Worm (Caenorhabditis elegans) whole organism, young adult: ENCODE results near the gene dpff-1.

ENCODE experiments used
- B0336.3 ChIP-seq: fragments of 200-800 bp; sonication (Bioruptor generic); IDR thresholded peaks from 2 replicates; pipeline ENCODE4 v1.3.6; 2022; ENCODE audit warnings: missing genetic modification characterization, missing compliant biosample characterization
- C17E4.6 ChIP-seq: fragments of 200-800 bp; sonication (Bioruptor generic); IDR thresholded peaks from 2 replicates; pipeline ENCODE4 v1.3.6; 2022; ENCODE audit warnings: missing genetic modification reagents, missing genetic modification characterization, missing compliant biosample characterization
- F33H1.4 ChIP-seq: fragments of 200-800 bp; sonication (Bioruptor generic); IDR thresholded peaks from 2 replicates; pipeline ENCODE4 v1.3.6; 2022; ENCODE audit warnings: missing genetic modification reagents, missing genetic modification characterization, missing compliant biosample characterization
- Y53F4B.3 ChIP-seq: fragments of 200-800 bp; sonication (Bioruptor generic); IDR thresholded peaks from 2 replicates; pipeline ENCODE4 v1.3.6; 2022; ENCODE audit warnings: missing genetic modification reagents, missing genetic modification characterization, missing compliant biosample characterization
- Y53G8AR.9 ChIP-seq: fragments of 200-800 bp; sonication (Bioruptor generic); conservative IDR thresholded peaks from 2 replicates; pipeline ENCODE4 v1.3.6; 2022; ENCODE audit warnings: missing genetic modification reagents, missing genetic modification characterization, missing compliant biosample characterization
- Y79H2A.3 ChIP-seq: fragments of 200-800 bp; sonication (Bioruptor generic); conservative IDR thresholded peaks from 2 replicates; pipeline ENCODE4 v1.3.6; 2022; ENCODE audit warnings: missing genetic modification reagents, missing genetic modification characterization, missing compliant biosample characterization
- Y95B8A.8 ChIP-seq: fragments of 200-800 bp; sonication (Bioruptor generic); IDR thresholded peaks from 2 replicates; pipeline ENCODE4 v1.3.6; 2022; ENCODE audit warnings: missing genetic modification reagents, missing genetic modification characterization, missing compliant biosample characterization
- athp-1 ChIP-seq: sonication (generic microtip); optimal IDR thresholded peaks from 2 replicates; lab custom pipeline; 2017; ENCODE audit warnings: mild to moderate bottlenecking, missing genetic modification characterization, missing compliant biosample characterization
- attf-5 ChIP-seq: fragments of 200-800 bp; sonication (Bioruptor generic); optimal IDR thresholded peaks from 2 replicates; lab custom pipeline; 2018; ENCODE audit warnings: mild to moderate bottlenecking, missing genetic modification characterization, missing compliant biosample characterization
- ceh-27 ChIP-seq: fragments of 200-800 bp; sonication (Bioruptor generic); optimal IDR thresholded peaks from 2 replicates; lab custom pipeline; 2018; ENCODE audit warnings: mild to moderate bottlenecking, missing genetic modification characterization, moderate library complexity, missing compliant biosample characterization
- ceh-91 ChIP-seq: fragments of 200-800 bp; sonication (Bioruptor generic); IDR thresholded peaks from 2 replicates; pipeline ENCODE4 v1.3.6; 2022; ENCODE audit warnings: missing genetic modification reagents, missing genetic modification characterization, missing compliant biosample characterization
- die-1 ChIP-seq: sonication (generic microtip); optimal IDR thresholded peaks from 2 replicates; lab custom pipeline; 2016; ENCODE audit warnings: missing genotype, mild to moderate bottlenecking, missing genetic modification characterization, missing compliant biosample characterization
- dox-1 ChIP-seq: fragments of 200-800 bp; sonication (Bioruptor generic); IDR thresholded peaks from 2 replicates; pipeline ENCODE4 v1.3.6; 2022; ENCODE audit warnings: missing genetic modification reagents, missing genetic modification characterization, missing compliant biosample characterization
- dpff-1 ChIP-seq: sonication (generic microtip); optimal IDR thresholded peaks from 2 replicates; lab custom pipeline; 2017; ENCODE audit warnings: mild to moderate bottlenecking, missing genetic modification characterization, missing compliant biosample characterization
- egrh-3 ChIP-seq: fragments of 200-800 bp; sonication (Bioruptor generic); IDR thresholded peaks from 2 replicates; pipeline ENCODE4 v1.3.6; 2022; ENCODE audit warnings: missing genetic modification reagents, missing genetic modification characterization, missing compliant biosample characterization
- ets-4 ChIP-seq: fragments of 200-800 bp; sonication (Bioruptor generic); optimal IDR thresholded peaks from 2 replicates; lab custom pipeline; 2018; ENCODE audit warnings: mild to moderate bottlenecking, missing genetic modification characterization, missing compliant biosample characterization
- gei-17 ChIP-seq: fragments of 200-800 bp; sonication (Bioruptor generic); optimal IDR thresholded peaks from 2 replicates; lab custom pipeline; 2018; ENCODE audit warnings: mild to moderate bottlenecking, missing genetic modification characterization, missing compliant biosample characterization
- hmg-20 ChIP-seq: fragments of 200-800 bp; sonication (Bioruptor generic); IDR thresholded peaks from 2 replicates; pipeline ENCODE4 v1.3.6; 2022; ENCODE audit warnings: missing genetic modification reagents, missing genetic modification characterization, missing compliant biosample characterization
- hrde-1 ChIP-seq: sonication (generic microtip); optimal IDR thresholded peaks from 2 replicates; lab custom pipeline; 2016; ENCODE audit warnings: missing genetic modification characterization, mild to moderate bottlenecking, missing compliant biosample characterization, moderate library complexity, missing genotype, missing genetic modification reagents, borderline replicate concordance
- hsf-1 ChIP-seq: fragments of 200-800 bp; sonication (Bioruptor generic); IDR thresholded peaks from 2 replicates; pipeline ENCODE4 v1.3.6; 2022; ENCODE audit warnings: missing genetic modification reagents, missing genetic modification characterization, missing compliant biosample characterization
- lin-26 ChIP-seq: fragments of 200-800 bp; sonication (Bioruptor generic); IDR thresholded peaks from 2 replicates; pipeline ENCODE4 v1.3.6; 2022; ENCODE audit warnings: missing genetic modification reagents, missing genetic modification characterization, missing compliant biosample characterization
- lin-40 ChIP-seq: sonication (generic microtip); optimal IDR thresholded peaks from 2 replicates; lab custom pipeline; 2016; ENCODE audit warnings: missing genetic modification characterization, mild to moderate bottlenecking, missing compliant biosample characterization, missing genotype, missing genetic modification reagents
- lsl-1 ChIP-seq: fragments of 200-800 bp; sonication (Bioruptor generic); optimal IDR thresholded peaks from 2 replicates; lab custom pipeline; 2018; ENCODE audit warnings: mild to moderate bottlenecking, missing genetic modification characterization, moderate library complexity, missing compliant biosample characterization
- madf-3 ChIP-seq: fragments of 200-800 bp; sonication (Bioruptor generic); IDR thresholded peaks from 2 replicates; pipeline ENCODE4 v1.3.6; 2022; ENCODE audit warnings: missing genetic modification reagents, missing genetic modification characterization, missing compliant biosample characterization
- mel-28 ChIP-seq: sonication (generic microtip); optimal IDR thresholded peaks from 2 replicates; lab custom pipeline; 2016; ENCODE audit warnings: borderline replicate concordance, mild to moderate bottlenecking, missing genetic modification characterization, missing compliant biosample characterization
- mxl-1 ChIP-seq: sonication (generic microtip); optimal IDR thresholded peaks from 2 replicates; lab custom pipeline; 2016; ENCODE audit warnings: missing genetic modification characterization, missing compliant biosample characterization
- nfya-1 ChIP-seq: sonication (generic microtip); optimal IDR thresholded peaks from 2 replicates; lab custom pipeline; 2017; ENCODE audit warnings: antibody characterized with exemption, missing compliant biosample characterization, missing genetic modification characterization, borderline replicate concordance; ENCODE audit not compliant: insufficient read depth
- nhr-120 ChIP-seq: fragments of 200-800 bp; sonication (Bioruptor generic); IDR thresholded peaks from 2 replicates; pipeline ENCODE4 v1.3.6; 2022; ENCODE audit warnings: missing genetic modification characterization, missing compliant biosample characterization
- nhr-27 ChIP-seq: fragments of 200-800 bp; sonication (Bioruptor generic); optimal IDR thresholded peaks from 2 replicates; lab custom pipeline; 2018; ENCODE audit warnings: mild to moderate bottlenecking, missing genetic modification characterization, moderate library complexity, missing compliant biosample characterization
- nhr-80 ChIP-seq: sonication (generic microtip); optimal IDR thresholded peaks from 2 replicates; lab custom pipeline; 2016; ENCODE audit warnings: missing genetic modification characterization, missing compliant biosample characterization
- pbrm-1 ChIP-seq: fragments of 200-800 bp; sonication (Bioruptor generic); IDR thresholded peaks from 2 replicates; pipeline ENCODE4 v1.3.6; 2022; ENCODE audit warnings: missing genetic modification reagents, missing genetic modification characterization, missing compliant biosample characterization
- snpc-1.3 ChIP-seq: sonication (generic microtip); optimal IDR thresholded peaks from 2 replicates; lab custom pipeline; 2017; ENCODE audit warnings: missing genetic modification characterization, mild to moderate bottlenecking, missing compliant biosample characterization, antibody characterized with exemption, moderate library complexity, missing genotype, missing genetic modification reagents; ENCODE audit not compliant: insufficient read depth
- snpc-4 ChIP-seq, 5 experiments: fragments of 150-350 bp in 1 of 5; sonication (generic microtip) in 4 of 5; optimal IDR thresholded peaks; 2 replicates each; lab custom pipeline; 2014 to 2018; ENCODE audit warnings: missing genetic modification characterization in 5 of 5, missing biosample characterization in 3 of 5, antibody characterized with exemption in 2 of 5, mild to moderate bottlenecking in 2 of 5, missing compliant biosample characterization in 2 of 5, missing genotype in 2 of 5, moderate library complexity in 2 of 5, missing genetic modification reagents in 1 of 5
- somi-1 ChIP-seq: fragments of 200-800 bp; sonication (Bioruptor generic); optimal IDR thresholded peaks from 2 replicates; lab custom pipeline; 2018; ENCODE audit warnings: mild to moderate bottlenecking, missing genetic modification characterization, missing compliant biosample characterization
- zfh-2 ChIP-seq: fragments of 200-800 bp; sonication (Bioruptor generic); conservative IDR thresholded peaks from 2 replicates; pipeline ENCODE4 v1.3.6; 2022; ENCODE audit warnings: missing genetic modification reagents, missing genetic modification characterization, missing compliant biosample characterization
- ztf-18 ChIP-seq: sonication (generic microtip); optimal IDR thresholded peaks from 2 replicates; lab custom pipeline; 2016; ENCODE audit warnings: missing genotype, mild to moderate bottlenecking, missing genetic modification characterization, missing compliant biosample characterization
- ztf-25 ChIP-seq: fragments of 200-800 bp; sonication (Bioruptor generic); IDR thresholded peaks from 2 replicates; pipeline ENCODE4 v1.3.6; 2022; ENCODE audit warnings: missing genetic modification reagents, missing genetic modification characterization, missing compliant biosample characterization
- ztf-26 ChIP-seq: sonication (generic microtip); optimal IDR thresholded peaks from 2 replicates; lab custom pipeline; 2017; ENCODE audit warnings: missing genetic modification characterization, missing compliant biosample characterization
- ztf-28 ChIP-seq: fragments of 200-800 bp; sonication (Bioruptor generic); IDR thresholded peaks from 2 replicates; pipeline ENCODE4 v1.3.6; 2022; ENCODE audit warnings: missing genetic modification reagents, missing genetic modification characterization, missing compliant biosample characterization
- ztf-6 ChIP-seq: fragments of 200-800 bp; sonication (Bioruptor generic); IDR thresholded peaks from 2 replicates; pipeline ENCODE4 v1.3.6; 2022; ENCODE audit warnings: missing genetic modification reagents, missing genetic modification characterization, missing compliant biosample characterization

Gene dpff-1

DNA sequence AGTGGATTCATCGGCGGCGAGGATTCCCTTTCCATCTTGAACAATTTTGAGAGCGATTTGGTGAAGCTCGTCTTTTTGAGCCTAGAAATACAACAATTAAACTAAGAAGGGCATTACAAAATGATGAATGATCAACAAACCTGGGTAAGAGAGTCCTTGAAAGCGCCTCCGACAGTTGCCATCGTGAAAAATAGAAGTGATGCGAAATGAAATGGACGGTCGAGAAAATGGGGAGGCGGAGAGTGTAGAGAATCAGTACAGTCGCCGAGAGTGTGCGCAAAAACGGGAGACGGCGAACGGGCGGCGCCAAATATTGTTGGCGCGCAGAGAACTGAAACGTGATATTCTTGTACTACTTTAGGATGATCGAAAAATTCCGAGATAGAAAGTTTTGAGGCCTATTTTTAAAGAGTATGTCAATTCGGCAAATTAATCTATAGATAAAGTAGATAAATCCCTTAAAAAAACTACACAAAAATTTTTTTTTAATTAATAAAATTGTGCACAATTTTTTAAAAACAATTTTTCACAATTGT is 29.9 kb downstream of the dpff-1 start, which contains the start of gene aldo-2 (continued):
- TF ChIP-seq attf-5, result no peak
- TF ChIP-seq ztf-18 (tag; lab: Kevin White, UChicago), result peak; percentile 37
- peak; percentile 67; the same call in 1 of the 2 replicates for TF ChIP-seq lin-26
- no peak for TF ChIP-seq mel-28 (tag; lab: Kevin White, UChicago)
- TF ChIP-seq B0336.3 (GFP tag; lab: Robert Waterston, UW), result 0 out of 2 replicates have a peak, but pooled peaks have one; percentile 58
- no peak for TF ChIP-seq Y53F4B.3 (GFP tag; lab: Robert Waterston, UW)
- peak; percentile 92 for TF ChIP-seq Y95B8A.8 (GFP tag; lab: Robert Waterston, UW)
- no peak for TF ChIP-seq mxl-1 (tag; lab: Kevin White, UChicago)
- no peak for TF ChIP-seq somi-1 (GFP tag; lab: Kevin White, UChicago)
- no peak for TF ChIP-seq nfya-1
- peak; percentile 86 for TF ChIP-seq dox-1 (GFP tag; lab: Robert Waterston, UW)
- no peak for TF ChIP-seq snpc-4 (GFP tag; optimal IDR thresholded peaks at IDR 0.05; lab: Kevin White, UChicago)
- TF ChIP-seq snpc-4 (tag; optimal IDR thresholded peaks at IDR 0.05; lab: Kevin White, UChicago), result peak in 2 of 4 experiments; percentile 39 to 42
- TF ChIP-seq C17E4.6 (GFP tag; lab: Robert Waterston, UW), result peak; percentile 84
- TF ChIP-seq dpff-1, result no peak
- no peak for TF ChIP-seq hrde-1 (tag; lab: Kevin White, UChicago)
- no peak for TF ChIP-seq nhr-120 (GFP tag; lab: Robert Waterston, UW)
- TF ChIP-seq ztf-6, result 0 out of 2 replicates have a peak, but pooled peaks have one; percentile 22
- peak; percentile 75 for TF ChIP-seq Y79H2A.3 (GFP tag; lab: Robert Waterston, UW)
- TF ChIP-seq gei-17, result no peak
- TF ChIP-seq ceh-91, result peak; percentile 94
- no peak for TF ChIP-seq hmg-20
- TF ChIP-seq F33H1.4, result peak; percentile 84
- TF ChIP-seq ztf-25 (GFP tag; lab: Robert Waterston, UW), result 0 out of 2 replicates have a peak, but pooled peaks have one; percentile 54
- TF ChIP-seq pbrm-1 (GFP tag; lab: Robert Waterston, UW), result peak; percentile 56; the same call in 1 of the 2 replicates
- TF ChIP-seq egrh-3, result peak; percentile 50; the same call in 1 of the 2 replicates
- TF ChIP-seq ets-4, result no peak
- TF ChIP-seq madf-3 (GFP tag; lab: Robert Waterston, UW), result peak; percentile 92
- TF ChIP-seq ceh-27 (GFP tag; lab: Kevin White, UChicago), result peak; percentile 42
- TF ChIP-seq nhr-80 (tag; lab: Kevin White, UChicago), result peak; percentile 36
- no peak for TF ChIP-seq snpc-1.3 (tag; lab: Kevin White, UChicago)

DNA sequence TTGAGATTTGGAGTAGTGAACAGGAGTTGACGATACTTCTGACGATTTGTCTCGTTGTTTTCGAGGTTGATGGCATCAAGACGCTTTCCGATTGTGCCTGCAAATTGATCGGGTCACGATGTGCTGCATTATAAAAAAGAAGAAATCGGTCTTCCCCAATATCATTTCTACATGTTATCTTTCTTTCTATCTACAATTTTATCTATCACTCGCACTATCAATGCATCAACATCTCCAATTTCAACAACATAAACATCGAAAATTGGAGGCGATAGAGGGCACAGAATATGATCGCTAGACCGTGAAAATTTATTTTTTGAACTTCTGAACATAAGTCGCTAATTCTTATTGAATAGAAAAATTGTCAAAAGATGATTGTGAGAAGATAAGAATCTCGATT is 30.4 kb downstream of the dpff-1 start:
- TF ChIP-seq athp-1 (tag; lab: Kevin White, UChicago) (no peak), lsl-1 (GFP tag; lab: Kevin White, UChicago) (no peak), nhr-27 (tag; lab: Kevin White, UChicago) (no peak), Y53G8AR.9 (GFP tag; lab: Robert Waterston, UW) (no peak)

DNA sequence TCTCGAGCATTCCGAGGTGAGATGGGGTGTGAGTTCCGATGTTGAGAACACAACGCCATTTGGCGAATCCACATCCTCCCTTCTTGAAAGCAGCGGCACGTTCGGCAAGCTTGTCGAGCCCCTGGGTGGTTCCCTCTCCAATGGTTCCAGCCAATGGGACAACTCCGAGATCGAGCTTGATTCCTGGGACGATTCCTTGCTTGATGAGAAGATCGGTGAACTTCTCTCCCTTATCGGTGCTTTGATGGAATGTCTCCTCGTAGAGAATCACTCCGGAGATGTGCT is 30.8 kb downstream of the dpff-1 start:
- TF ChIP-seq die-1, result no peak
- peak; percentile 4 for TF ChIP-seq ztf-26 (tag; lab: Kevin White, UChicago)
- TF ChIP-seq hsf-1, result 0 out of 2 replicates have a peak, but pooled peaks have one; percentile 38
- TF ChIP-seq ztf-28, result 0 out of 2 replicates have a peak, but pooled peaks have one; percentile 41
- no peak for TF ChIP-seq lin-40 (tag; lab: Kevin White, UChicago)
- peak; percentile 21; the same call in 1 of the 2 replicates for TF ChIP-seq dox-1 (GFP tag; lab: Robert Waterston, UW)
- 0 out of 2 replicates have a peak, but pooled peaks have one; percentile 24 for TF ChIP-seq Y53G8AR.9 (GFP tag; lab: Robert Waterston, UW)
- TF ChIP-seq zfh-2 (GFP tag; lab: Robert Waterston, UW), result peak; percentile 61; the same call in 1 of the 2 replicates
